Worm (Caenorhabditis elegans) whole organism, L4 larva: ENCODE data around the gene F58A4.1.

Source experiments
- D1046.2 ChIP-seq: fragments of 200-800 bp; sonication (Bioruptor generic); IDR thresholded peaks from 2 replicates; pipeline ENCODE4 v1.3.6; 2022; ENCODE audit warnings: missing genetic modification characterization, missing compliant biosample characterization
- F49E8.2 ChIP-seq: sonication (generic microtip); optimal IDR thresholded peaks from 2 replicates; lab custom pipeline; 2016; ENCODE audit warnings: missing compliant biosample characterization, mild to moderate bottlenecking, missing genetic modification characterization, borderline replicate concordance
- Y105C5A.15 ChIP-seq: fragments of 200-800 bp; sonication (Bioruptor generic); IDR thresholded peaks from 2 replicates; pipeline ENCODE4 v1.3.6; 2022; ENCODE audit warnings: missing genetic modification characterization, missing compliant biosample characterization
- Y48G9A.11 ChIP-seq: fragments of 200-800 bp; sonication (Bioruptor generic); IDR thresholded peaks from 2 replicates; pipeline ENCODE4 v1.3.6; 2022; ENCODE audit warnings: missing genetic modification reagents, missing genetic modification characterization, missing compliant biosample characterization
- aha-1 ChIP-seq: fragments of 150-350 bp; peaks from one replicate; lab custom pipeline; 2014; ENCODE audit warnings: missing biosample characterization, missing genetic modification characterization
- ama-1 ChIP-seq: fragments of 150-350 bp; optimal IDR thresholded peaks from 2 replicates; lab custom pipeline; 2014; ENCODE audit warnings: inconsistent platforms, mixed read lengths
- arid-1 ChIP-seq: fragments of 200-800 bp; sonication (Bioruptor generic); conservative IDR thresholded peaks from 2 replicates; pipeline ENCODE4 v1.3.6; 2022; ENCODE audit warnings: missing genetic modification reagents, missing genetic modification characterization, missing compliant biosample characterization
- ceh-20 ChIP-seq: fragments of 200-800 bp; sonication (Bioruptor generic); IDR thresholded peaks from 2 replicates; pipeline ENCODE4 v1.3.6; 2022; ENCODE audit warnings: missing genetic modification reagents, missing genetic modification characterization, missing compliant biosample characterization
- ceh-82 ChIP-seq: sonication (generic microtip); optimal IDR thresholded peaks from 2 replicates; lab custom pipeline; 2017; ENCODE audit warnings: missing biosample characterization, missing genetic modification characterization
- dmd-6 ChIP-seq: fragments of 200-800 bp; sonication (Bioruptor generic); IDR thresholded peaks from 2 replicates; pipeline ENCODE4 v1.3.6; 2022; ENCODE audit warnings: missing genetic modification reagents, missing genetic modification characterization, missing compliant biosample characterization
- dmd-8 ChIP-seq: fragments of 200-800 bp; sonication (Bioruptor generic); IDR thresholded peaks from 2 replicates; pipeline ENCODE4 v1.3.6; 2022; ENCODE audit warnings: missing genetic modification characterization, missing compliant biosample characterization
- dpl-1 ChIP-seq: fragments of 150-350 bp; optimal IDR thresholded peaks from 2 replicates; lab custom pipeline; 2014; ENCODE audit warnings: missing biosample characterization, missing genetic modification reagents, missing genetic modification characterization
- duxl-1 ChIP-seq: sonication (generic microtip); optimal IDR thresholded peaks from 2 replicates; lab custom pipeline; 2016; ENCODE audit warnings: mild to moderate bottlenecking, missing genetic modification characterization, moderate library complexity, missing compliant biosample characterization; ENCODE audit not compliant: poor library complexity
- dve-1 ChIP-seq: sonication (generic microtip); optimal IDR thresholded peaks from 2 replicates; lab custom pipeline; 2017; ENCODE audit warnings: antibody characterized with exemption, mild to moderate bottlenecking, missing genetic modification characterization, missing compliant biosample characterization; ENCODE audit not compliant: insufficient read depth
- egl-27 ChIP-seq: sonication (generic microtip); optimal IDR thresholded peaks from 3 replicates; lab custom pipeline; 2017; ENCODE audit warnings: missing biosample characterization, missing genetic modification reagents, missing genetic modification characterization
- egl-43 ChIP-seq: fragments of 200-800 bp; sonication (Bioruptor generic); IDR thresholded peaks from 2 replicates; pipeline ENCODE4 v1.3.6; 2022; ENCODE audit warnings: missing genetic modification reagents, missing genetic modification characterization, missing compliant biosample characterization
- hif-1 ChIP-seq, 2 experiments: sonication (generic microtip); optimal IDR thresholded peaks; 2 replicates each; lab custom pipeline; 2016 to 2017; ENCODE audit warnings: missing compliant biosample characterization in 2 of 2, missing genetic modification characterization in 2 of 2, missing genetic modification reagents in 2 of 2, missing genotype in 2 of 2, mild to moderate bottlenecking in 1 of 2
- hlh-11 ChIP-seq: fragments of 200-800 bp; sonication (Bioruptor generic); optimal IDR thresholded peaks from 2 replicates; lab custom pipeline; 2018; ENCODE audit warnings: mild to moderate bottlenecking, missing genetic modification characterization, missing compliant biosample characterization
- hlh-30 ChIP-seq: sonication (generic microtip); optimal IDR thresholded peaks from 2 replicates; lab custom pipeline; 2017; ENCODE audit warnings: antibody characterized with exemption, mild to moderate bottlenecking, missing genetic modification characterization, missing compliant biosample characterization; ENCODE audit not compliant: insufficient read depth
- lin-38 ChIP-seq: fragments of 200-800 bp; sonication (Bioruptor generic); IDR thresholded peaks from 2 replicates; pipeline ENCODE4 v1.3.6; 2022; ENCODE audit warnings: missing genetic modification reagents, missing genetic modification characterization, missing compliant biosample characterization
- lin-39 ChIP-seq: fragments of 150-350 bp; optimal IDR thresholded peaks from 2 replicates; lab custom pipeline; 2014; ENCODE audit warnings: missing biosample characterization, missing genetic modification reagents, missing genetic modification characterization
- lsy-2 ChIP-seq, 2 experiments: fragments of 150-350 bp in 1 of 2; sonication (generic microtip) in 1 of 2; optimal IDR thresholded peaks; 2 replicates each; lab custom pipeline; 2014 to 2017; ENCODE audit warnings: missing biosample characterization in 2 of 2, missing genetic modification characterization in 2 of 2
- mdt-29 ChIP-seq: fragments of 200-800 bp; sonication (Bioruptor generic); IDR thresholded peaks from 2 replicates; pipeline ENCODE4 v1.3.6; 2022; ENCODE audit warnings: missing genetic modification reagents, missing genetic modification characterization, missing compliant biosample characterization
- mes-2 ChIP-seq: sonication (generic microtip); optimal IDR thresholded peaks from 2 replicates; lab custom pipeline; 2016; ENCODE audit warnings: missing genotype, mild to moderate bottlenecking, missing genetic modification characterization, missing compliant biosample characterization; ENCODE audit not compliant: poor library complexity, severe bottlenecking
- mxl-3 ChIP-seq: fragments of 200-800 bp; sonication (Bioruptor generic); optimal IDR thresholded peaks from 2 replicates; lab custom pipeline; 2018; ENCODE audit warnings: mild to moderate bottlenecking, missing genetic modification characterization, missing compliant biosample characterization
- nhr-111 ChIP-seq: fragments of 200-800 bp; sonication (Bioruptor generic); optimal IDR thresholded peaks from 2 replicates; lab custom pipeline; 2018; ENCODE audit warnings: mild to moderate bottlenecking, missing genetic modification characterization, missing compliant biosample characterization
- nhr-41 ChIP-seq: fragments of 200-800 bp; sonication (Bioruptor generic); IDR thresholded peaks from 2 replicates; pipeline ENCODE4 v1.3.6; 2022; ENCODE audit warnings: missing genetic modification reagents, missing genetic modification characterization, missing compliant biosample characterization
- nhr-42 ChIP-seq: fragments of 200-800 bp; sonication (Bioruptor generic); IDR thresholded peaks from 2 replicates; pipeline ENCODE4 v1.3.6; 2022; ENCODE audit warnings: missing genetic modification characterization, missing compliant biosample characterization
- nhr-6 ChIP-seq: fragments of 150-350 bp; optimal IDR thresholded peaks from 2 replicates; lab custom pipeline; 2014; ENCODE audit warnings: missing biosample characterization, missing genetic modification characterization
- nhr-76 ChIP-seq: fragments of 150-350 bp; optimal IDR thresholded peaks from 2 replicates; lab custom pipeline; 2014; ENCODE audit warnings: missing biosample characterization, missing genetic modification characterization
- nhr-77 ChIP-seq: fragments of 150-350 bp; optimal IDR thresholded peaks from 2 replicates; lab custom pipeline; 2014; ENCODE audit warnings: missing biosample characterization, missing genetic modification characterization
- snpc-1.2 ChIP-seq: fragments of 200-800 bp; sonication (Bioruptor generic); IDR thresholded peaks from 2 replicates; pipeline ENCODE4 v1.3.6; 2022; ENCODE audit warnings: missing genetic modification reagents, missing genetic modification characterization, missing compliant biosample characterization
- spr-1 ChIP-seq: sonication (generic microtip); optimal IDR thresholded peaks from 2 replicates; lab custom pipeline; 2016; ENCODE audit warnings: mild to moderate bottlenecking, missing genetic modification characterization, missing compliant biosample characterization
- spr-3 ChIP-seq: fragments of 200-800 bp; sonication (Bioruptor generic); optimal IDR thresholded peaks from 2 replicates; lab custom pipeline; 2018; ENCODE audit warnings: mild to moderate bottlenecking, missing genetic modification characterization, missing compliant biosample characterization
- tra-1 ChIP-seq: fragments of 200-800 bp; sonication (Bioruptor generic); IDR thresholded peaks from 2 replicates; pipeline ENCODE4 v1.3.6; 2022; ENCODE audit warnings: missing genetic modification reagents, missing genetic modification characterization, missing compliant biosample characterization
- unc-130 ChIP-seq: sonication (generic microtip); optimal IDR thresholded peaks from 2 replicates; lab custom pipeline; 2016; ENCODE audit warnings: missing genetic modification reagents, missing genetic modification characterization, missing compliant biosample characterization
- unc-39 ChIP-seq: sonication (generic microtip); optimal IDR thresholded peaks from 2 replicates; lab custom pipeline; 2017; ENCODE audit warnings: missing biosample characterization, missing genetic modification characterization
- unc-62 ChIP-seq, 3 experiments: fragments of 150-350 bp in 1 of 3; sonication (generic microtip); optimal IDR thresholded peaks in 2 of 3; peaks in 1 of 3; 1 replicate in 1 of 3; 2 replicates in 2 of 3; lab custom pipeline; 2014 to 2017; ENCODE audit warnings: missing biosample characterization in 3 of 3, missing genetic modification characterization in 3 of 3, missing genetic modification reagents in 3 of 3, missing genotype in 1 of 3
- vab-7 ChIP-seq: fragments of 200-800 bp; sonication (Bioruptor generic); IDR thresholded peaks from 2 replicates; pipeline ENCODE4 v1.3.6; 2022; ENCODE audit warnings: missing genetic modification reagents, missing genetic modification characterization, missing compliant biosample characterization
- ztf-11 ChIP-seq: fragments of 150-350 bp; optimal IDR thresholded peaks from 2 replicates; lab custom pipeline; 2014; ENCODE audit warnings: missing biosample characterization, missing genetic modification characterization

Gene F58A4.1

DNA sequence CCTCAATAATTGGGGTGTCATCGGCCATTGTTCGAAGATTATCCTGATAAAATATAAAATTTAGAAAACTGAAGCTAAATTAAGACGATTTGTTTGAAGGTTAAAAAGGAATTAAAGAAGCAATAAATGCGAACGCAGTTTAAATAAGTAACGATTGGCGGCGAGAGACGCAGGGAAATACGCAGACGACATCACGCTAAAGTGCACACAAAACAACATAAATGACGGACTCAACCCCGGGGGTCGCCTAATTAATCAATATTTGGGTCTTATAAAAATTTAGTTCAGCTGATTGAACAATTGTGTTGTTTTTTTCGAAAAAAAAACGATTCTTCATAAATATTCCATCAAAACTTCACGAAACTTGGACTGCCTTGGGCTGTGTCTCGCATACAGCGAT is 18.2 kb downstream of the F58A4.1 start, which contains the start of gene hcp-3:
TSS of gene hcp-3 (minus strand) at position 45 of the 400 bp plus-strand sequence.
- TF ChIP-seq hlh-30 (tag; lab: Kevin White, UChicago) (peak; percentile 38), spr-3 (GFP tag; lab: Kevin White, UChicago) (no peak), dve-1 (tag; lab: Kevin White, UChicago) (peak; percentile 34), D1046.2 (GFP tag; lab: Robert Waterston, UW) (no peak), mxl-3 (GFP tag; lab: Kevin White, UChicago) (no peak), mes-2 (peak; percentile 69), egl-27 (tag; lab: Kevin White, UChicago) (no peak), dpl-1 (peak; percentile 78), lsy-2 (tag; optimal IDR thresholded peaks at IDR 0.05; lab: Kevin White, UChicago) (peak in 1 of 2 experiments; percentile 69), lin-38 (GFP tag; lab: Robert Waterston, UW) (peak; percentile 59), hlh-11 (tag; lab: Kevin White, UChicago) (no peak)

DNA sequence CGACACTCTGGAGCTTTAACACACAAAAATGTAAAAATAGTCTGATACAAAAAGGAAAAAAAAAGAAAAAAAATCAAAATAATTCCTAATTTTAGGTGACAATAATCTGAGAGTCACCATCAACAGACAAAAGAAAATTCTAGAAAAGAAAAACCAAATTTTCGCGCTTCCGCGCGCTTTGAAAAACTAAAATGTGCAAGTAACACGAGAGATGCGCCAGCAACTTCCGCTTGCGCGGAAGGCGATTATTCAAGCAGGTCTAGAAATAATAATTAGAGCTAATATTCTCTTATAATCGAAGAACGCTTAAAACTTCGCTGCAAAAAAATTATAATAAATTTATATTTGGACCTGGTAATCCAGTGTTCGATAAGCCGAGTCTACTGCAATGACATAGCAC is 18.7 kb downstream of the F58A4.1 start:
- TF ChIP-seq arid-1 (GFP tag; lab: Robert Waterston, UW), result peak; percentile 73; the same call in 1 of the 2 replicates
- TF ChIP-seq Y105C5A.15 (GFP tag; lab: Robert Waterston, UW), result no peak
- TF ChIP-seq ama-1, result no peak
- peak; percentile 66 for TF ChIP-seq aha-1 (tag; lab: Kevin White, UChicago)
- no peak for TF ChIP-seq egl-43 (GFP tag; lab: Robert Waterston, UW)
- peak; percentile 94 for TF ChIP-seq Y48G9A.11
- TF ChIP-seq nhr-6, result no peak
- TF ChIP-seq unc-130 (GFP tag; lab: Kevin White, UChicago), result peak; percentile 96
- TF ChIP-seq dmd-8 (GFP tag; lab: Robert Waterston, UW), result no peak
- TF ChIP-seq tra-1 (GFP tag; lab: Robert Waterston, UW), result peak; percentile 37; the same call in 1 of the 2 replicates
- TF ChIP-seq ceh-82 (tag; lab: Kevin White, UChicago), result no peak
- no peak for TF ChIP-seq nhr-42 (GFP tag; lab: Robert Waterston, UW)
- TF ChIP-seq dmd-6 (GFP tag; lab: Robert Waterston, UW), result no peak
- no peak for TF ChIP-seq nhr-111 (GFP tag; lab: Kevin White, UChicago)
- no peak for TF ChIP-seq nhr-77 (tag; lab: Kevin White, UChicago)
- TF ChIP-seq unc-62 (GFP tag; optimal IDR thresholded peaks at IDR 0.05 in 1 of 2; lab: Kevin White, UChicago), result no peak
- no peak for TF ChIP-seq unc-62 (tag; optimal IDR thresholded peaks at IDR 0.05; lab: Kevin White, UChicago)
- no peak for TF ChIP-seq ztf-11 (tag; lab: Kevin White, UChicago)
- peak; percentile 47; the same call in 1 of the 2 replicates for TF ChIP-seq mdt-29
- TF ChIP-seq ceh-20, result no peak
- 0 out of 2 replicates have a peak, but pooled peaks have one; percentile 34 for TF ChIP-seq vab-7 (GFP tag; lab: Robert Waterston, UW)
- no peak for TF ChIP-seq unc-39 (tag; lab: Kevin White, UChicago)
- TF ChIP-seq snpc-1.2 (GFP tag; lab: Robert Waterston, UW), result peak; percentile 87
- TF ChIP-seq lin-39, result no peak
- no peak for TF ChIP-seq spr-1 (tag; lab: Kevin White, UChicago)
- no peak for TF ChIP-seq nhr-41 (GFP tag; lab: Robert Waterston, UW)
- TF ChIP-seq lin-38 (GFP tag; lab: Robert Waterston, UW), result peak; percentile 95
- no peak for TF ChIP-seq hif-1 (tag; optimal IDR thresholded peaks at IDR 0.05; lab: Kevin White, UChicago)
- TF ChIP-seq nhr-76, result no peak
- TF ChIP-seq F49E8.2 (tag; lab: Kevin White, UChicago), result peak; percentile 97
- no peak for TF ChIP-seq duxl-1 (tag; lab: Kevin White, UChicago)
- no peak for TF ChIP-seq mxl-3 (GFP tag; lab: Kevin White, UChicago)
- TF ChIP-seq, all 104 proteins: peak for 10
